Worm (Caenorhabditis elegans) whole organism, L4 larva: ENCODE results near the gene B0303.16.

Source experiments
- mxl-2 ChIP-seq: fragments of 200-800 bp; sonication (Bioruptor generic); conservative IDR thresholded peaks from 2 replicates; pipeline ENCODE4 v1.3.6; 2022; ENCODE audit warnings: missing genetic modification reagents, missing genetic modification characterization, missing compliant biosample characterization
- ztf-11 ChIP-seq: fragments of 150-350 bp; optimal IDR thresholded peaks from 2 replicates; lab custom pipeline; 2014; ENCODE audit warnings: missing biosample characterization, missing genetic modification characterization

DNA sequence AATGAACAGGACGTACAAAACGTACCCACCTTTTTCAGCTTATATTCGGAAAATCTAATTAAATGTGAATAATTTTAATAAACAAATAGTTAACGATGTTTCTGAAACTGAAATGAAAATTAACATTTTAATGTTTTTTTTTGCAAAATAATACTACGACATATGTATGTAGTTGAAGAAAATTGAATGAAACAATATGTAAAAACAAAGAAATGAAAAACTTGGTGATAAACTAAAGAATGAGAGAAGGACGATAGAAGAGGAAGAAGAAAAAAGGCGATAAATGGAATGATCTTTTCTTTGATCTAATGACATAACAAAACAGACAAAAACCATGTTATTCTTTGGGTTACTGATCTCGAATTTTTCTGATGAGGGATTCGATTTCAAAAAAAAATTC, 5.4 kb downstream of the B0303.16 start, which contains the start of gene B0303.11:
- no peak for TF ChIP-seq ztf-11
- no peak for TF ChIP-seq mxl-2 (GFP tag; lab: Robert Waterston, UW)
